Worm (Caenorhabditis elegans): Measurements from ENCODE around the gene T24C4.5.

T24C4.5 gene

DNA sequence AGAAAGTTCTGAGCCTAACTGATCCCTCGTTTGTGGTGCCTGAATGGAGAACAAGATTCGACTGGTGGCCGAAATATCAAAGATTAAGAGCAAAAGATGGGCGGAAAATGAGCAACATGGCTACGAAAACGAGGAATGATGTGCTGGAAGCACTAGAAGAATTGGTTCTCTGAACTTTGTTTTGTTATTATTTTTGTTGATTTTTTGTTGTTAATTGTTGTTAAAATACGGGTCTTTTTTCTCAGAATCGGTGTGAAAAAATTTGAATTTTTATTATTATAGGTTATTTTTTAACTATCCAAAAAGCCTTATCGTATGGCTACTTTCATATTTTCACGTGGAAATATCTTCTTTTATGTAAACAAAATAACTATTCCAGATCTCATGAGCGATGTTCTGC, 23.3 kb downstream of the T24C4.5 start, which contains the start of gene K02F3.12:
K02F3.12 (plus strand) TSS at position 301 of the 400 bp plus-strand sequence.
- TF ChIP-seq ets-7 (tag; optimal IDR thresholded peaks at IDR 0.05) (no peak), F13C5.2 (tag; optimal IDR thresholded peaks at IDR 0.05) (no peak), scrt-1 (GFP tag; IDR thresholded peaks at IDR 0.05) (no peak), sea-1 (GFP tag; conservative IDR thresholded peaks at IDR 0.05) (no peak), aly-1 (tag; optimal IDR thresholded peaks at IDR 0.05) (no peak), hmg-4 (GFP tag; optimal IDR thresholded peaks at IDR 0.05) (no peak), ceh-13 (GFP tag; optimal IDR thresholded peaks at IDR 0.05) (no peak), tbx-37 (GFP tag; conservative IDR thresholded peaks at IDR 0.05) (no peak), B0310.2 (tag; optimal IDR thresholded peaks at IDR 0.05) (no peak), ama-1 (optimal IDR thresholded peaks at IDR 0.05) (no peak), tra-4 (tag; optimal IDR thresholded peaks at IDR 0.05) (no peak), hmbx-1 (tag; optimal IDR thresholded peaks at IDR 0.05) (no peak)

DNA sequence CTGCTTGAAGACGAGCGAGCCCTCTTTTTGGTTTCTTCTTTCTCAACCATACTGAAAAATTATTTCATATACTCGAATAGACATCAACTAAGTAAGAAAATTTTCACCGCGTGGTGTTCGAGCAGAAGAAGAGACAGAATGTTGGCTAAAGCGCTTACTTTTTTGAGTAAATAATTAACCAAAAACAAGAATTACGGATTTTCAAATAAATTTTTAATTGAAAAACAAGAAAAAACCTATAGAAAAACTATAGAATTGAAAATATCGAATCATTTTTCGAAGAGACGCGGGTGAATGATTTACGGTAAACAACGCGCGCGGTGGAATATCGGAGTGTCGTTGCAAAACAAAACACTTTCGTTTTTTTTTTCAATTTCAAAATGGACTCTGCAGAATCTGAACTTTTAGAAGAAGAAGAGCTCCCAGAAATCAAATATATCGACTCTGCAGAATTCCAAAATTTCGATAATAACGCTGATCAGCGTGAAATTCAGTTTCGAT, 25.6 kb downstream of the T24C4.5 start, which contains the start of the genes rnp-5 and tag-51:
rnp-5 (minus strand) TSS at position 51 of the 501 bp plus-strand sequence.
tag-51 (plus strand) TSS at position 363 of the 501 bp plus-strand sequence.
- no peak for TF ChIP-seq ets-7 (tag; optimal IDR thresholded peaks at IDR 0.05)
- no peak for TF ChIP-seq tra-4 (tag; optimal IDR thresholded peaks at IDR 0.05)
- TF ChIP-seq sea-1 (GFP tag; conservative IDR thresholded peaks at IDR 0.05) = no peak
- TF ChIP-seq hmg-4 (GFP tag; optimal IDR thresholded peaks at IDR 0.05) = no peak
- TF ChIP-seq F13C5.2 (tag; optimal IDR thresholded peaks at IDR 0.05) = no peak
- no peak for TF ChIP-seq pes-1 (GFP tag; IDR thresholded peaks at IDR 0.05)
- no peak for TF ChIP-seq hmbx-1 (tag; optimal IDR thresholded peaks at IDR 0.05)
- no peak for TF ChIP-seq aly-1 (tag; optimal IDR thresholded peaks at IDR 0.05)
- TF ChIP-seq tbx-11 (GFP tag; IDR thresholded peaks at IDR 0.05) = no peak
- TF ChIP-seq tbx-37 (GFP tag; conservative IDR thresholded peaks at IDR 0.05) = no peak
- TF ChIP-seq scrt-1 (GFP tag; IDR thresholded peaks at IDR 0.05) = no peak
- no peak for TF ChIP-seq B0310.2 (tag; optimal IDR thresholded peaks at IDR 0.05)
- no peak for TF ChIP-seq flt-1 (GFP tag; IDR thresholded peaks at IDR 0.05)
- TF ChIP-seq ceh-36 (tag; optimal IDR thresholded peaks at IDR 0.05) = no peak
- TF ChIP-seq hnd-1 (tag; optimal IDR thresholded peaks at IDR 0.05) = no peak
- TF ChIP-seq ama-1 (optimal IDR thresholded peaks at IDR 0.05) = no peak
- no peak for TF ChIP-seq ceh-13 (GFP tag; optimal IDR thresholded peaks at IDR 0.05)

ce11 chrIII:853414-853813, 26.1 kb downstream of the T24C4.5 start:
- TF ChIP-seq tra-4 (tag; optimal IDR thresholded peaks at IDR 0.05) (no peak), F13C5.2 (tag; optimal IDR thresholded peaks at IDR 0.05) (no peak), ama-1 (optimal IDR thresholded peaks at IDR 0.05) (no peak), tbx-11 (GFP tag; IDR thresholded peaks at IDR 0.05) (no peak), hmg-4 (GFP tag; optimal IDR thresholded peaks at IDR 0.05) (no peak), ceh-36 (tag; optimal IDR thresholded peaks at IDR 0.05) (no peak), aly-1 (tag; optimal IDR thresholded peaks at IDR 0.05) (no peak), sea-1 (GFP tag; conservative IDR thresholded peaks at IDR 0.05) (no peak), hmbx-1 (tag; optimal IDR thresholded peaks at IDR 0.05) (no peak), ets-7 (tag; optimal IDR thresholded peaks at IDR 0.05) (no peak), pes-1 (GFP tag; IDR thresholded peaks at IDR 0.05) (no peak), flt-1 (GFP tag; IDR thresholded peaks at IDR 0.05) (no peak), hnd-1 (tag; optimal IDR thresholded peaks at IDR 0.05) (no peak), B0310.2 (tag; optimal IDR thresholded peaks at IDR 0.05) (no peak), tbx-37 (GFP tag; conservative IDR thresholded peaks at IDR 0.05) (no peak), scrt-1 (GFP tag; IDR thresholded peaks at IDR 0.05) (no peak), ceh-13 (GFP tag; optimal IDR thresholded peaks at IDR 0.05) (no peak)

DNA sequence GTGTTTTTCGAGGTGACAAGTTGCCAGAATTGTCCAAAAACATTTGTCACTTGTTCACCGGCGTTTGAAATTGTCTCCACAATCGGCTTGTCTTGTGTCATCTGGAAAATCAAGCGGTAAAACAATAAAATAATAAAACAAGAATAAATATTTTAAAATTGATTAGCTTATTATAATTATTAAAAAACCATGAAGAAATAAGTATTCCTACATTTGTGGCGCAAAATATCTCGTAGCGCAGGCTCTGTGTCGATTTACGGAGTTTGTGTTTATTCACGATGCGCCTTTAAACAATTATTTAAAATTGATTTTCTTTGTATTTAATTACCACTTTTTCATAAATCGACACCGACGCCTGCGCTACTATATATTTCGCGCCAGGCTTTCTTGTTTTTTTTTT, 27.2 kb downstream of the T24C4.5 start, which contains the start of gene moma-1:
moma-1 (minus strand) TSS at position 101 of the 400 bp plus-strand sequence.
- no peak for TF ChIP-seq B0310.2 (tag; optimal IDR thresholded peaks at IDR 0.05)
- TF ChIP-seq flt-1 (GFP tag; IDR thresholded peaks at IDR 0.05) = no peak
- no peak for TF ChIP-seq tra-4 (tag; optimal IDR thresholded peaks at IDR 0.05)

DNA sequence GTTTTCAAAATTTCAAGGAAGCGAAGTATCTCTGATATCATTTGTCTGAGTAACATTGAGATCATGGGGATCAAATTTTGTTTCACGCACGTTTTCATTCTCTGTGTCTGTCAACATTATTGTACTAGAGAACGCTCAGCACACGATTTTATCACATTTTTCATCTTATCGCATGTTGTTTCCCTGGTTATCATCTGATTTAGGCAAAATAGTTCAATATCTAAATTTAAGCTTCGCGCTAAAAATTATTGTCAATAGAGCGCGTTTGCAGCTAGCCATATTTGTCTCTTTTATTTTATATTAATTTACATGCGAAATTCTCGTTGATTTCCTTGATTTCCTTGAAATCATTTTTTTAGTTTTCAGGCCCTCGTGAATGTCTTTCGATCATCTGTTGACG, 34.0 kb downstream of the T24C4.5 start, which contains the start of gene K02F3.2:
K02F3.2 (plus strand) TSS at position 357 of the 400 bp plus-strand sequence.
- TF ChIP-seq F13C5.2 (tag; optimal IDR thresholded peaks at IDR 0.05) (no peak), tbx-37 (GFP tag; conservative IDR thresholded peaks at IDR 0.05) (no peak), hmg-4 (GFP tag; optimal IDR thresholded peaks at IDR 0.05) (no peak), hmbx-1 (tag; optimal IDR thresholded peaks at IDR 0.05) (no peak), flt-1 (GFP tag; IDR thresholded peaks at IDR 0.05) (no peak), ceh-36 (tag; optimal IDR thresholded peaks at IDR 0.05) (no peak), ceh-13 (GFP tag; optimal IDR thresholded peaks at IDR 0.05) (no peak), hnd-1 (tag; optimal IDR thresholded peaks at IDR 0.05) (no peak), aly-1 (tag; optimal IDR thresholded peaks at IDR 0.05) (no peak), sea-1 (GFP tag; conservative IDR thresholded peaks at IDR 0.05) (no peak), ama-1 (optimal IDR thresholded peaks at IDR 0.05) (no peak), B0310.2 (tag; optimal IDR thresholded peaks at IDR 0.05) (no peak), tra-4 (tag; optimal IDR thresholded peaks at IDR 0.05) (no peak), ets-7 (tag; optimal IDR thresholded peaks at IDR 0.05) (no peak), pes-1 (GFP tag; IDR thresholded peaks at IDR 0.05) (no peak), tbx-11 (GFP tag; IDR thresholded peaks at IDR 0.05) (no peak), scrt-1 (GFP tag; IDR thresholded peaks at IDR 0.05) (no peak)

DNA sequence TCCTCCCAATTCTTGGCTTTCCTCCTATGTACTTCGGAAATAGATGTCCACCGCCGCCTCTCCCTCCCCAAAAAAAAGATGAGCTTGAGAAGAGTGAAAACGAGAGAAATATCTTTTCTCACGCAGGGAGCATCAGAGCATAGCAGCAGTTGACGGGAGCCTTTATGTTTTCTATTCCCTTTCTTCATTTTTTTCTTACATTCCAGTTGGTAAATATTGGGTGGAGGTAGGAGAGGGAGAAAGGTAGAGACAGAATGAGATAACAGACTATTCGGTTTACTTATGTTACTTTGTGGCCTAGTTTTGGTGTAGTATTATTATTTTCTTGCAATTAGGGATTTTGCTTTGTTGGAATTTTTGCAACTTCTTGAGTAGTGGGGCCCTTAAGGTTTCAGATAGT, 35.0 kb downstream of the T24C4.5 start:
- no peak for TF ChIP-seq scrt-1 (GFP tag; IDR thresholded peaks at IDR 0.05)
- TF ChIP-seq hnd-1 (tag; optimal IDR thresholded peaks at IDR 0.05) = no peak
- TF ChIP-seq B0310.2 (tag; optimal IDR thresholded peaks at IDR 0.05) = no peak
- no peak for TF ChIP-seq ets-7 (tag; optimal IDR thresholded peaks at IDR 0.05)
- no peak for TF ChIP-seq hmg-4 (GFP tag; optimal IDR thresholded peaks at IDR 0.05)
- no peak for TF ChIP-seq flt-1 (GFP tag; IDR thresholded peaks at IDR 0.05)
- TF ChIP-seq ceh-13 (GFP tag; optimal IDR thresholded peaks at IDR 0.05) = no peak
- no peak for TF ChIP-seq sea-1 (GFP tag; conservative IDR thresholded peaks at IDR 0.05)
- TF ChIP-seq aly-1 (tag; optimal IDR thresholded peaks at IDR 0.05) = no peak

DNA sequence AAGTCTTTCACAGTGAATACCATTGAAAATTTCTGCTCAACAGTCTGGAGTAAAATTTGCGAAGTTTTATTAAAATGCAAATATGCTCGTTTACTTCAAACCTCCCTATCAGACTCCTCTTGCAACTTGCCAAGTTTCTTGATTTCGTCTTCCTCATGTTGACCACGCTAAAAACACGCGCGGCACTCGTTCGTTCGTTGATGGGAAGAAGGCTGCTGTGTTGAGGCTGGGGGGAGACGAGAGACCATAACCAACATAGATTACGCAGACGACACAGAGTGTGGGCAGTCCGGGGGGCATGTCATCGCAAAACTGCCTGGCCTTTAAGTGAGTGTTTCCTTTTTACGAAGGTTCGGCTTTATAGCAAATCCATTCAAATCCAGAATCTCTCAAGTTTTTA, 35.5 kb downstream of the T24C4.5 start:
- TF ChIP-seq hmg-4 (GFP tag; optimal IDR thresholded peaks at IDR 0.05) (peak; percentile 23), tbx-11 (GFP tag; IDR thresholded peaks at IDR 0.05) (no peak)

Data from whole organism, early embryonic.